Fruit fly (Drosophila melanogaster) whole organism, prepupa: ENCODE results near the gene CG43897.
A peak's percentile ranks its signal among the peaks of the same experiment; 100 is the strongest.

Experiments used
- Blimp-1 ChIP-seq: fragments of 200-800 bp; sonication (Bioruptor generic); optimal IDR thresholded peaks from 3 replicates; lab custom pipeline; 2017; ENCODE audit warnings: missing biosample characterization, missing genetic modification characterization, mild to moderate bottlenecking, moderate library complexity, missing genetic modification reagents
- CG10631 ChIP-seq: fragments of 200-800 bp; sonication (Bioruptor generic); optimal IDR thresholded peaks from 2 replicates; lab custom pipeline; 2016; ENCODE audit warnings: missing biosample characterization, missing genetic modification characterization
- CG11762 ChIP-seq: fragments of 200-800 bp; sonication (Bioruptor generic); optimal IDR thresholded peaks from 3 replicates; lab custom pipeline; 2016; ENCODE audit warnings: missing biosample characterization, missing genetic modification characterization; ENCODE audit not compliant: insufficient read depth
- CG11902 ChIP-seq: fragments of 200-800 bp; sonication (Bioruptor generic); optimal IDR thresholded peaks from 3 replicates; lab custom pipeline; 2016; ENCODE audit warnings: missing biosample characterization, missing genetic modification characterization
- CG15336 ChIP-seq: fragments of 200-800 bp; sonication (Bioruptor generic); IDR thresholded peaks from 2 replicates; pipeline ENCODE4 v1.3.6; 2022; ENCODE audit warnings: missing biosample characterization, missing genetic modification characterization
- CG1621 ChIP-seq: fragments of 200-800 bp; sonication (Bioruptor generic); optimal IDR thresholded peaks from 3 replicates; lab custom pipeline; 2018; ENCODE audit warnings: missing biosample characterization, mild to moderate bottlenecking, missing genetic modification characterization
- CG16779 ChIP-seq: fragments of 200-800 bp; sonication (Bioruptor generic); optimal IDR thresholded peaks from 3 replicates; lab custom pipeline; 2017; ENCODE audit warnings: missing biosample characterization, mild to moderate bottlenecking, missing genetic modification characterization
- CG31627 ChIP-seq: fragments of 200-800 bp; sonication (Bioruptor generic); optimal IDR thresholded peaks from 3 replicates; lab custom pipeline; 2016; ENCODE audit warnings: missing biosample characterization, missing genetic modification characterization
- CG32006 ChIP-seq: fragments of 200-800 bp; sonication (Bioruptor generic); optimal IDR thresholded peaks from 3 replicates; lab custom pipeline; 2017; ENCODE audit warnings: missing biosample characterization, mild to moderate bottlenecking, missing genetic modification characterization
- CG3919 ChIP-seq: fragments of 200-800 bp; sonication (Bioruptor generic); optimal IDR thresholded peaks from 3 replicates; lab custom pipeline; 2016; ENCODE audit warnings: missing biosample characterization, missing genetic modification characterization
- CG4318 ChIP-seq: fragments of 200-800 bp; sonication (Bioruptor generic); optimal IDR thresholded peaks from 3 replicates; lab custom pipeline; 2017; ENCODE audit warnings: missing biosample characterization, mild to moderate bottlenecking, missing genetic modification characterization
- CG6163 ChIP-seq: fragments of 200-800 bp; sonication (Bioruptor generic); IDR thresholded peaks from 3 replicates; pipeline ENCODE4 v1.3.6; 2022; ENCODE audit warnings: missing biosample characterization, missing genetic modification characterization
- CG6276 ChIP-seq: fragments of 200-800 bp; sonication (Bioruptor generic); optimal IDR thresholded peaks from 2 replicates; lab custom pipeline; 2017; ENCODE audit warnings: missing biosample characterization, mild to moderate bottlenecking, missing genetic modification characterization
- CG6808 ChIP-seq: fragments of 200-800 bp; sonication (Bioruptor generic); optimal IDR thresholded peaks from 3 replicates; lab custom pipeline; 2017; ENCODE audit warnings: missing biosample characterization, missing genetic modification characterization, mild to moderate bottlenecking, moderate library complexity, missing genetic modification reagents
- CG6854 ChIP-seq: fragments of 200-800 bp; sonication (Bioruptor generic); optimal IDR thresholded peaks from 2 replicates; lab custom pipeline; 2017; ENCODE audit warnings: missing biosample characterization, mild to moderate bottlenecking, missing genetic modification characterization
- CG8632 ChIP-seq: fragments of 200-800 bp; sonication (Bioruptor generic); optimal IDR thresholded peaks from 3 replicates; lab custom pipeline; 2016; ENCODE audit warnings: missing biosample characterization, missing genetic modification characterization
- CG9139 ChIP-seq: fragments of 200-800 bp; sonication (Bioruptor generic); optimal IDR thresholded peaks from 3 replicates; lab custom pipeline; 2017; ENCODE audit warnings: missing biosample characterization, mild to moderate bottlenecking, missing genetic modification characterization
- Eip75B ChIP-seq: fragments of 200-800 bp; sonication (Bioruptor generic); optimal IDR thresholded peaks from 3 replicates; lab custom pipeline; 2016; ENCODE audit warnings: missing biosample characterization, missing genetic modification characterization
- Eip93F ChIP-seq: fragments of 200-800 bp; sonication (Bioruptor generic); optimal IDR thresholded peaks from 2 replicates; lab custom pipeline; 2016; ENCODE audit warnings: missing biosample characterization, mild to moderate bottlenecking, missing genetic modification characterization
- Ets96B ChIP-seq: fragments of 200-800 bp; optimal IDR thresholded peaks from 2 replicates; lab custom pipeline; 2019; ENCODE audit warnings: missing biosample characterization, mild to moderate bottlenecking, missing genetic modification characterization, moderate library complexity
- Gug ChIP-seq: fragments of 200-800 bp; sonication (Bioruptor generic); IDR thresholded peaks from 2 replicates; pipeline ENCODE4 v1.3.6; 2022; ENCODE audit warnings: missing biosample characterization, missing genetic modification characterization
- Hr39 ChIP-seq: fragments of 200-800 bp; sonication (Bioruptor generic); optimal IDR thresholded peaks from 2 replicates; lab custom pipeline; 2016; ENCODE audit warnings: missing biosample characterization, missing genetic modification characterization
- Lpt ChIP-seq: fragments of 200-800 bp; sonication (Bioruptor generic); optimal IDR thresholded peaks from 3 replicates; lab custom pipeline; 2016; ENCODE audit warnings: missing biosample characterization, missing genetic modification characterization
- Met ChIP-seq: fragments of 200-800 bp; sonication (Bioruptor generic); optimal IDR thresholded peaks from 3 replicates; lab custom pipeline; 2016; ENCODE audit warnings: missing biosample characterization, missing genetic modification characterization
- OdsH ChIP-seq: fragments of 200-800 bp; sonication (Bioruptor generic); optimal IDR thresholded peaks from 3 replicates; lab custom pipeline; 2016; ENCODE audit warnings: missing biosample characterization, missing genetic modification characterization
- Smox ChIP-seq: fragments of 200-800 bp; sonication (Bioruptor generic); optimal IDR thresholded peaks from 3 replicates; lab custom pipeline; 2016; ENCODE audit warnings: missing biosample characterization, missing genetic modification characterization
- Sox102F ChIP-seq: fragments of 200-800 bp; sonication (Bioruptor generic); optimal IDR thresholded peaks from 2 replicates; lab custom pipeline; 2016; ENCODE audit warnings: missing biosample characterization, mild to moderate bottlenecking, missing genetic modification characterization
- Sox14 ChIP-seq: fragments of 200-800 bp; sonication (Bioruptor generic); optimal IDR thresholded peaks from 3 replicates; lab custom pipeline; 2016; ENCODE audit warnings: missing biosample characterization, missing genetic modification characterization
- Sox15 ChIP-seq: fragments of 200-800 bp; sonication (Bioruptor generic); optimal IDR thresholded peaks from 3 replicates; lab custom pipeline; 2016; ENCODE audit warnings: missing biosample characterization, missing genetic modification characterization
- achi ChIP-seq: fragments of 200-800 bp; sonication (Bioruptor generic); optimal IDR thresholded peaks from 3 replicates; lab custom pipeline; 2016; ENCODE audit warnings: missing biosample characterization, missing genetic modification characterization
- acj6 ChIP-seq: fragments of 200-800 bp; sonication (Bioruptor generic); optimal IDR thresholded peaks from 3 replicates; lab custom pipeline; 2016; ENCODE audit warnings: missing biosample characterization, missing genetic modification characterization
- cyc ChIP-seq: fragments of 200-800 bp; sonication (Bioruptor generic); optimal IDR thresholded peaks from 3 replicates; lab custom pipeline; 2016; ENCODE audit warnings: missing biosample characterization, missing genetic modification characterization
- dac ChIP-seq: fragments of 200-800 bp; sonication (Bioruptor generic); optimal IDR thresholded peaks from 2 replicates; lab custom pipeline; 2017; ENCODE audit warnings: missing biosample characterization, mild to moderate bottlenecking, missing genetic modification characterization
- dsx ChIP-seq: fragments of 200-800 bp; optimal IDR thresholded peaks from 3 replicates; lab custom pipeline; 2019; ENCODE audit warnings: missing biosample characterization, mild to moderate bottlenecking, missing genetic modification characterization, moderate library complexity; ENCODE audit not compliant: poor library complexity, severe bottlenecking
- esn ChIP-seq: fragments of 200-800 bp; sonication (Bioruptor generic); optimal IDR thresholded peaks from 2 replicates; lab custom pipeline; 2016; ENCODE audit warnings: missing biosample characterization, mild to moderate bottlenecking, missing genetic modification characterization, moderate library complexity
- fd59A ChIP-seq: fragments of 200-800 bp; sonication (Bioruptor generic); optimal IDR thresholded peaks from 2 replicates; lab custom pipeline; 2017; ENCODE audit warnings: missing biosample characterization, mild to moderate bottlenecking, missing genetic modification characterization, missing genetic modification reagents
- fkh ChIP-seq: fragments of 200-800 bp; sonication (Bioruptor generic); optimal IDR thresholded peaks from 3 replicates; lab custom pipeline; 2017; ENCODE audit warnings: missing biosample characterization, mild to moderate bottlenecking, missing genetic modification characterization, moderate library complexity
- lz ChIP-seq: fragments of 200-800 bp; sonication (Bioruptor generic); optimal IDR thresholded peaks from 3 replicates; lab custom pipeline; 2016; ENCODE audit warnings: missing biosample characterization, missing genetic modification characterization
- net ChIP-seq: fragments of 200-800 bp; sonication (Bioruptor generic); optimal IDR thresholded peaks from 3 replicates; lab custom pipeline; 2016; ENCODE audit warnings: missing biosample characterization, missing genetic modification characterization
- pdm3 ChIP-seq: fragments of 200-800 bp; sonication (Bioruptor generic); optimal IDR thresholded peaks from 3 replicates; lab custom pipeline; 2016; ENCODE audit warnings: missing biosample characterization, missing genetic modification characterization
- salr ChIP-seq, 2 experiments: fragments of 200-800 bp; sonication (Bioruptor generic); optimal IDR thresholded peaks; 3 replicates each; lab custom pipeline; 2016 to 2018; ENCODE audit warnings: missing biosample characterization in 2 of 2, missing genetic modification characterization in 2 of 2, mild to moderate bottlenecking in 1 of 2
- spab ChIP-seq: fragments of 200-800 bp; sonication (Bioruptor generic); optimal IDR thresholded peaks from 2 replicates; lab custom pipeline; 2017; ENCODE audit warnings: missing biosample characterization, mild to moderate bottlenecking, missing genetic modification characterization, missing genetic modification reagents
- ss ChIP-seq, 2 experiments: fragments of 200-800 bp; sonication (Bioruptor generic); optimal IDR thresholded peaks; 2 replicates in 1 of 2; 3 replicates in 1 of 2; lab custom pipeline; 2017 to 2018; ENCODE audit warnings: mild to moderate bottlenecking in 2 of 2, missing biosample characterization in 2 of 2, missing genetic modification characterization in 2 of 2, moderate library complexity in 1 of 2
- svp ChIP-seq: fragments of 200-800 bp; sonication (Bioruptor generic); peaks from one replicate; lab custom pipeline; 2016; ENCODE audit warnings: missing biosample characterization, missing genetic modification characterization
- topi ChIP-seq: fragments of 200-800 bp; sonication (Bioruptor generic); optimal IDR thresholded peaks from 3 replicates; lab custom pipeline; 2016; ENCODE audit warnings: missing biosample characterization, missing genetic modification characterization

The CG43897 gene

DNA sequence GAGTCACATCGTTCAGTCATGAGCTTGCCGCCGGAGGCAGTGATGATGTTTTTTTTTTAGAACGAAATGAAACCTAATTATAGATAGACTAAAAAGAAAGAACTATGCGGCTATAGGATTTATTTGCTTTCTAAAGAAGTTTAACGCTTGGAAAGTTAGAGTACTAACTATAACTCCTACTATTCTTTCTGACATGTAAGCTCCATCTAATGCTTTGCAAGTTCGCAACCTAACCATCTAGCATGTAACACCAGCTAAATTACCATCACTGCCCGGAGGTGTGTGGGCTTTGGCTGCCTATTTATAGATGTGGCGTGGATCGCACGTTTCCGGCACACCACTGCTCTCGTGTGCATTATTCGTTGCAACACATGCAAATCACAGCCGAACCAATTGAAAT lies 28.4 kb downstream of the CG43897 start:
- TF ChIP-seq fkh (GFP tag; lab: Kevin White, UChicago) (no peak), CG32006 (no peak)

DNA sequence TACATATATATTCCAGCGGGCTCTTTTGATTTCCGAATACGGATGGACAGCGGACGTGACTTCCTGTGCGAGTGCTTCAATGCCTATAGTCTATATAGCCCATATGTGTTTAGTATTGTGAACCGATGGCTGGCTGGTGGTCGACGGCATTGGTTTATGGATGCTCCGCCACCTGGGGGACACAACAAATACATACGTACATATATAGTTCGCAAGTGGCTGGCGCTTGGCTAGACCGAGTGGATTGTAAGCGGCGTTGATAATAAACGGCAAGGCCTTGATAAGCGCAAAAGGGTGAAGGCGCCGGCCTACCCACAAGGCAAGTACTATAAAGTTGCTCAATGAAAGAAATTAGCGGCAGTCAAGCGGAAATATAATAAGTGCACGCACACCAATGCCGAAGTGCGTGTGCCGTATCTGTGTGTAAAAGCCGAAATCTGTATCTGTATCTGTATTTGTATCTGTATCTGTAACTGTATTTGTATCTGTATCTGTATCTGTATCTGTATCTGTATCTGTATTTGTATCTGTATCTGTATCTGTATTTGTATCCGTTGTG lies 32.4 kb downstream of the CG43897 start:
- TF ChIP-seq CG31627 (GFP tag; lab: Kevin White, UChicago): no peak
- TF ChIP-seq topi: no peak
- no peak for TF ChIP-seq esn (GFP tag; lab: Kevin White, UChicago)
- TF ChIP-seq salr (GFP tag; optimal IDR thresholded peaks at IDR 0.05; lab: Kevin White, UChicago): no peak

DNA sequence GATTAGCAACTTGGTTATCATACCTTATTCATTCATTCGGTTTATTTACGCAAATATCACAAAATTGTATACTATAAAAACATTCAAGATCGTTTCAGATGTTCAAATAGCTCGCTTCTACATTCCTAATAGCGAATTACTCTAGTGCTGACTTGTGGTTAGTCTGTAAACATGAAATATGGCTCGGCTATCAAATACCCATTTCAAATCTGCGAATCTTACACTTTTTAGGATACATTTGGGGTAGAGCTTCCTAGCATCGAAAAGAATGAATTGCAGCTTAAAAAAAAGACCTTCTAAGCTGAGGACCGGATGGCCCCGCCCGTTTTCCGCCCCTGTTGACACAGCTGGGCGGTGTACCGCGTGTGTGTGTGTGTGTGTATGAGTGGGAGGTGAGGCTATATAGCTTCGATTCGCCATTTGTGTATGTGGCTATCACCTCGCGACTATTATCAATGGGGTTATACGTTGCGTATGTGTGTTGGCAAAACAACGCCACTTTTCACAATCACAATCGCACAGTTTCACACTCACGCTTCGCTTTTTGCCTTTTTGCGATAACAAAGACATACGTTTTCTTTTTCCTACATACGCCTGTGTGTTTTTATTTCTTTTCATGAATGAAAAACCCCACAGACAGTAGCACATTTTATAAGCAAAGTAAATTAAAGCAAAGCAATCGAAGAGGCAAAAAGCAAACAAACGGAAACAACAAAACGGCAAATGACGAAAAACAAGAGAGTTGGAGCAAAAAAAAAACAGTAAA lies 33.1 kb downstream of the CG43897 start:
- TF ChIP-seq CG11902 (GFP tag; lab: Kevin White, UChicago): no peak
- no peak for TF ChIP-seq Smox (GFP tag; lab: Kevin White, UChicago)
- peak; percentile 28 for TF ChIP-seq Sox14
- peak; percentile 12 for TF ChIP-seq CG1621 (tag; lab: Kevin White, UChicago)
- peak; percentile 73 for TF ChIP-seq svp (GFP tag; lab: Kevin White, UChicago)
- TF ChIP-seq dac (GFP tag; lab: Kevin White, UChicago): no peak
- peak; percentile 41 for TF ChIP-seq Ets96B (tag; lab: Kevin White, UChicago)
- TF ChIP-seq achi (GFP tag; lab: Kevin White, UChicago): no peak
- TF ChIP-seq CG4318 (GFP tag; lab: Kevin White, UChicago): no peak
- TF ChIP-seq CG6163 (GFP tag; lab: Robert Waterston, UW): peak; percentile 59; the same call in 2 of the 3 replicates
- TF ChIP-seq CG16779 (tag; lab: Kevin White, UChicago): peak; percentile 62
- TF ChIP-seq pdm3 (GFP tag; lab: Kevin White, UChicago): no peak
- TF ChIP-seq fd59A (GFP tag; lab: Kevin White, UChicago): no peak
- TF ChIP-seq CG6276: peak; percentile 18
- peak; percentile 28 for TF ChIP-seq dsx (GFP tag; lab: Kevin White, UChicago)
- no peak for TF ChIP-seq CG11762 (GFP tag; lab: Kevin White, UChicago)
- TF ChIP-seq OdsH (GFP tag; lab: Kevin White, UChicago): no peak
- no peak for TF ChIP-seq Eip93F
- no peak for TF ChIP-seq Gug (GFP tag; lab: Robert Waterston, UW)
- no peak for TF ChIP-seq Sox102F (GFP tag; lab: Kevin White, UChicago)
- TF ChIP-seq Sox15 (GFP tag; lab: Kevin White, UChicago): no peak
- no peak for TF ChIP-seq lz (GFP tag; lab: Kevin White, UChicago)
- no peak for TF ChIP-seq CG3919
- peak in 1 of 2 experiments; percentile 13 for TF ChIP-seq ss (GFP tag; optimal IDR thresholded peaks at IDR 0.05; lab: Kevin White, UChicago)
- no peak for TF ChIP-seq CG6808 (GFP tag; lab: Kevin White, UChicago)
- TF ChIP-seq CG6854 (GFP tag; lab: Kevin White, UChicago): no peak
- no peak for TF ChIP-seq topi
- TF ChIP-seq fkh (GFP tag; lab: Kevin White, UChicago): peak; percentile 68
- TF ChIP-seq esn (GFP tag; lab: Kevin White, UChicago): no peak
- no peak for TF ChIP-seq CG10631 (GFP tag; lab: Kevin White, UChicago)
- no peak for TF ChIP-seq cyc (GFP tag; lab: Kevin White, UChicago)
- no peak for TF ChIP-seq Lpt (GFP tag; lab: Kevin White, UChicago)
- no peak for TF ChIP-seq CG8632 (GFP tag; lab: Kevin White, UChicago)
- TF ChIP-seq CG9139 (GFP tag; lab: Kevin White, UChicago): no peak
- TF ChIP-seq Hr39: no peak
- no peak for TF ChIP-seq CG15336
- no peak for TF ChIP-seq acj6 (GFP tag; lab: Kevin White, UChicago)
- TF ChIP-seq spab (GFP tag; lab: Kevin White, UChicago): no peak
- TF ChIP-seq Met (GFP tag; lab: Kevin White, UChicago): no peak
- no peak for TF ChIP-seq Eip75B (GFP tag; lab: Kevin White, UChicago)
- no peak for TF ChIP-seq net (GFP tag; lab: Kevin White, UChicago)
- TF ChIP-seq Blimp-1 (GFP tag; lab: Kevin White, UChicago): no peak
- TF ChIP-seq CG32006: no peak
